Worm (Caenorhabditis elegans) whole organism, L1 larva: Measurements from ENCODE around the gene F07C3.3.

Source experiments
- ces-1 ChIP-seq: fragments of 150-350 bp; optimal IDR thresholded peaks from 2 replicates; lab custom pipeline; 2014; ENCODE audit warnings: missing biosample characterization, missing genetic modification reagents, missing genetic modification characterization
- dpl-1 ChIP-seq, 3 experiments: fragments of 150-350 bp in 2 of 3; sonication (generic microtip) in 1 of 3; optimal IDR thresholded peaks; 2 replicates each; lab custom pipeline; 2014 to 2017; ENCODE audit warnings: missing biosample characterization in 3 of 3, missing genetic modification characterization in 3 of 3, missing genetic modification reagents in 3 of 3
- elt-3 ChIP-seq, 6 experiments: fragments of 150-350 bp in 1 of 6; sonication (generic microtip); optimal IDR thresholded peaks; 2 replicates each; lab custom pipeline; 2017 to 2018; ENCODE audit warnings: missing biosample characterization in 6 of 6, missing genetic modification characterization in 6 of 6, inconsistent platforms in 1 of 6
- fkh-4 ChIP-seq: sonication (generic microtip); optimal IDR thresholded peaks from 2 replicates; lab custom pipeline; 2016; ENCODE audit warnings: missing compliant biosample characterization, missing genetic modification characterization, borderline replicate concordance
- fos-1 ChIP-seq: fragments of 150-350 bp; optimal IDR thresholded peaks from 2 replicates; lab custom pipeline; 2014; ENCODE audit warnings: missing biosample characterization, missing genetic modification characterization
- lin-14 ChIP-seq: fragments of 200-800 bp; sonication (Bioruptor generic); optimal IDR thresholded peaks from 2 replicates; lab custom pipeline; 2018; ENCODE audit warnings: mild to moderate bottlenecking, missing genetic modification characterization, moderate library complexity, missing compliant biosample characterization
- lin-39 ChIP-seq: fragments of 150-350 bp; optimal IDR thresholded peaks from 2 replicates; lab custom pipeline; 2014; ENCODE audit warnings: missing biosample characterization, missing genetic modification reagents, missing genetic modification characterization
- mef-2 ChIP-seq: fragments of 150-350 bp; optimal IDR thresholded peaks from 2 replicates; lab custom pipeline; 2014; ENCODE audit warnings: missing biosample characterization, missing genetic modification characterization
- nhr-12 ChIP-seq: sonication (generic microtip); optimal IDR thresholded peaks from 2 replicates; lab custom pipeline; 2017; ENCODE audit warnings: missing biosample characterization, missing genetic modification characterization
- nhr-76 ChIP-seq: sonication (generic microtip); optimal IDR thresholded peaks from 2 replicates; lab custom pipeline; 2017; ENCODE audit warnings: missing biosample characterization, missing genetic modification characterization
- nhr-77 ChIP-seq: fragments of 150-350 bp; optimal IDR thresholded peaks from 2 replicates; lab custom pipeline; 2014; ENCODE audit warnings: missing biosample characterization, missing genetic modification characterization
- pax-3 ChIP-seq: fragments of 200-800 bp; sonication (Bioruptor generic); optimal IDR thresholded peaks from 2 replicates; lab custom pipeline; 2018; ENCODE audit warnings: mild to moderate bottlenecking, missing genetic modification characterization, moderate library complexity, missing compliant biosample characterization

ce11 chrV:9212499-9212898 is 19.7 kb downstream of the F07C3.3 start:
- TF ChIP-seq mef-2 (tag; lab: Kevin White, UChicago) (no peak), fkh-4 (no peak), nhr-77 (tag; lab: Kevin White, UChicago) (no peak), pax-3 (tag; lab: Kevin White, UChicago) (no peak), nhr-12 (tag; lab: Kevin White, UChicago) (no peak), lin-39 (tag; lab: Kevin White, UChicago) (no peak), ces-1 (GFP tag; lab: Kevin White, UChicago) (no peak), nhr-76 (tag; lab: Kevin White, UChicago) (no peak), fos-1 (tag; lab: Kevin White, UChicago) (peak; percentile 4), dpl-1 (GFP tag; optimal IDR thresholded peaks at IDR 0.05; lab: Kevin White, UChicago) (peak; percentile 36 to 75 (median 41)), elt-3 (tag; optimal IDR thresholded peaks at IDR 0.05; lab: Kevin White, UChicago) (peak in 1 of 6 experiments; percentile 48), lin-14 (peak; percentile 90)
